Fruit fly (Drosophila melanogaster) ovary, adult (tissue): ENCODE data around the gene Ugt305A1.

Experiments used
- CG17801 ChIP-seq: fragments of 200-800 bp; optimal IDR thresholded peaks from 2 replicates; lab custom pipeline; 2019; ENCODE audit warnings: missing biosample characterization, mild to moderate bottlenecking, missing genetic modification characterization, moderate library complexity; ENCODE audit not compliant: partially characterized antibody

The Ugt305A1 gene

DNA sequence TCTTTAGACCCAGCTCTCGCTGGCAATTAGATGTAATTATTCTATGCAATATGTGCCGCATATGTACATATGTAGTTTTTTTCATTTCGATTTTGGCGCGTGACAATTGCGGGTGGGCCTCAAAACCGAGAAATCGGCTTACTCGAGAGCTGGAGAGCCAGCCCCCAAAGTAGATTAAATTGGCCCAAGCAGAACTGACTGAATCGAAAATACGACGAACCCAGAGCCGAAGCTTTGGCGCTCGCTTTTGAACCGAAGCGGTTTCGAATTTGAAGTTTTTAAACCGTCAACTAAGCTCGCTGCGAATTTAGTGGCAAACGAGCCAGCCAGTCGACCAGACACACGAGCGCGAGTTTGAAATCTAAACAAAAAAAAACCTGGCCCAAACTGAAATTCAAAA is 13.3 kb upstream of the Ugt305A1 start, which contains the start of gene CG1136:
CG1136 (plus strand) TSS at position 308 of the 400 bp plus-strand sequence.
- no peak for TF ChIP-seq CG17801

dm6 chr3L:4047635-4048034 is 11.9 kb upstream of the Ugt305A1 start, which contains the start of gene Dpy-30L2:
Gene Dpy-30L2, minus strand, starts transcription at chr3L:4047735.
- TF ChIP-seq CG17801: no peak

DNA sequence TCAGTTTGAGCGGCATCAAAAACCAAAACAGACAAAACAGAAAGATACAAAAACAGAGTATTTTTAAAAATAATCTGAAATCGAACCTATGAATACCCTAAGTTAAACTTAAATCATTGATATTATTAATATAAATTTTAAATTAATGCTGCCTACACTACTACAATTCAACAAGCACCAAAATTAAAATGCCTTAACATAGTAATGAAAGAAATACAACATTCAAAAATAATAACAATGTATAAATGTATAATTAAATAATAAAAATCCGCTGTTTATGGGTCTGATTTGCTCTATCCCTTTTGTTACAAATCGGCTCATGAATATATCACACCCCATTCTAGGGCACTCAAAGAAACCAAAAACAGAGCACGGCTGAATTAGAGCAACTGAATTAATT is 10.5 kb upstream of the Ugt305A1 start:
- TF ChIP-seq CG17801: no peak

- TF ChIP-seq CG17801: no peak
Measured at dm6 chr3L:4055438-4055962, 4.1 kb upstream of the Ugt305A1 start.

dm6 chr3L:4056812-4057211 is 2.8 kb upstream of the Ugt305A1 start:
- TF ChIP-seq CG17801: no peak

dm6 chr3L:4061921-4062474 is 2.4 kb downstream of the Ugt305A1 start, which contains the start of gene dib:
Gene dib, plus strand, starts transcription at chr3L:4062292.
- peak; percentile 22 for TF ChIP-seq CG17801

- TF ChIP-seq CG17801: no peak
Measured at dm6 chr3L:4068368-4068767, 8.8 kb downstream of the Ugt305A1 start.

DNA sequence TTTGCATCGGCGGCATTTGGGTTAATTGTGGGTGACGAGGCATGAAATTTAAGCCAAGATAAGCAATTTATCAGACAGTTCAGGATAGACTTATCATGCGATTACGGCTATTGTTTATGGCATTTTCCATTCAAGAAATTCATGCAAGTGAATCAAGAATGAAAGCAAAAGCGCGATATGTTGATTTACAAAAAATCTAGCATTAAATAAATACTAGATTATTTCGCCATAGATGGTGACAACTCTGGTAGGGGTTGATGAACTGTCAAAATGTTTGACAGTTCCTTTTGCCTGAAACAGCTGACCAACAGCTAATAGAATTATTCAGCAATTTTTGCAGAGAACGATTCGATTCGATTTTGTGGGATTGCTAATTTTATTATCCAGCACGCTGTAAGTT is 9.5 kb downstream of the Ugt305A1 start, which contains the start of gene CG32259:
CG32259 (plus strand) TSS at position 301 of the 400 bp plus-strand sequence.
- TF ChIP-seq CG17801: no peak

- peak; percentile 65 for TF ChIP-seq CG17801
Measured at dm6 chr3L:4070221-4070995, 10.8 kb downstream of the Ugt305A1 start.

DNA sequence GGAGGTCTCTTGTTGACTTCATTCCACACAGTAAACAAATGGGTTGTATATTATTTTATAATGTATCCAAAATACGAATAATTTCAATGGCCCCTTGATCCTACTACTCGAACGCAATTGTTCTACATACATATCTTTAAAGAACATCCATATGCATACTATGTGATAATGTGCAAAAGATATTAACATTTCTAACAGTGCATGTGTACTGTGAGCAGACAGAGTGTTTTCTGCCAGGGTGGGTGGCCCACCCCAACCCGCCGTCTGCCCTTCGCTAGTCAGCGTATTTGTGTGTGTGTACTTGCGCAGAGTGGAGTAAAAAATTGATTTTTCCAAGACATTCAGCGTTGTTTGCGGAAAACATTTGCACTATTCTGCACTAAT is 11.4 kb downstream of the Ugt305A1 start:
- no peak for TF ChIP-seq CG17801

- TF ChIP-seq CG17801: peak; percentile 66
Measured at dm6 chr3L:4071561-4072049, 12.0 kb downstream of the Ugt305A1 start, which contains the start of gene wit. Gene wit, minus strand, starts transcription at chr3L:4071717.

DNA sequence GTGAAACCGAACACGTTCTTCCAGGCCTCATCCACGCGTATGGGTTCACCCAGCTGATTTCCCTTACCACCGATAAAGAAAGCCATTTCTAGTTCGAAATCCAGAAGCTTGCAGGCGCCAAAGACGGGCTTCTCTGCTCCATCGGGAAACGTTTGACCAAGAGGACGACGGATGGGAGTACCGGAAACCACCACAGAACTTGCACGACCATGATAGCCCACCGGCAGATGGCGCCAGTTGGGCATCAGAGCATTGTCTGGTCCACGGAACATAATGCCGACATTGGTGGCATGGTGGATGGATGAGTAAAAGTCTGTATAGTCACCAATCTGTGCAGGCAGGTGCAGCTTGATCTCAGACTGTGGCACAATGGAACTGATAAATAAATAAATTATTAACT is 13.1 kb downstream of the Ugt305A1 start:
- TF ChIP-seq CG17801: no peak

DNA sequence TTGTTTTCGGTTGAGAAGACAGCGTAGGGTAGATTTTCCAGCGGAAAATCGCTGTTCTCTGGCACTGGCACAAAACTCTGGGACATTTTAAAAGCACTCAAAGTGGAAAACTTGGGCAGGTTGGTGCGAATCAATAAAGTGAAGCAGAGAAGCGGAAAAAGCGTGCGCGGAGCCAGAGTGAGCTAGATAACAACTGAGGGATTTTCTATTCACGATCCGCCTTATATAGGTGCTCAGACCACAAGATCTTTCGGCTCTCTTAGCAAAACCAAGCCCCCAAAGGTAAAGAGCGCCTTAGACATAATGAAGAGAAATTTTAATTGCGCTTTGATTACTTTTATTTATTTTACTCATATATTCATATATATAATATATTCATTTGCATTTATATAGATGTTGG is 14.2 kb downstream of the Ugt305A1 start, which contains the start of gene Faa:
Faa (minus strand) TSS at position 200 of the 400 bp plus-strand sequence.
- TF ChIP-seq CG17801: no peak

DNA sequence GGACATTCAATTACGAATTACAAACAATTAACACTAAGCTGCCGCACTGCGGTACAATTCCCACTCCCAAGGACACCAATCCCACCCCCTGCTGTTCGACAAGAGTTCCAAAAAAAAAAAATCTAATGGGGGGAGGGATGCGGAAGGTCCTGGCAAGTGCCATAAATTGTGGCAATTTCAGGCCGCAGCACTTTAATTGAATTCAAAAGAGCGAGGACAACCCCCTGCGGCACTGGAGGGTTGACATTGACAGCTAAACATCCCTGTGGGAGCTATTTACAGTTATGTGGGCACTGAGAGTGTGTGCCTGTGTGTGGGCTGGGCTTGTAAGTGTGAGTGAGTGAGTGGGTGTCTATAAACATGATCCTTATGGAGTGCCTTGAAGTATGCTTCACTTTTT is 17.3 kb downstream of the Ugt305A1 start:
- TF ChIP-seq CG17801: no peak

DNA sequence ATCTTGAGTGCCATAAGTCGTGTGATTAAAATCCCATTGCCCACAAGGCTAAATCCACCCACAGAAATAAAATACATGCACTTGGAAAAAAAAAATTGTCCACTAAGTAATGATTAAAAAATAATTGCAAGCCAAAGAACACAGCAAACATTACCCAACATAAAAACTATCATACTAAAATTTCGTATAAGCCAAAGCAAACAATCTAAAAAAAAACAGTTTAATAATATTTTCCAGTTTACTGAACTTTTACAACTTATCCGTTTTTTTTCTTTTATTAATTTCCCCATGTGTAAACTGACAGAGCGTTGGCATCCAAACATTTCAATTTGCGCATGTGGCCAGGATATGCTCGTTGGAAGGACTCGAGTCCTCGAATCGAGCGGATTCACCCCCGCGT is 20.7 kb downstream of the Ugt305A1 start:
- no peak for TF ChIP-seq CG17801

dm6 chr3L:4081243-4081642 is 21.7 kb downstream of the Ugt305A1 start:
- no peak for TF ChIP-seq CG17801

DNA sequence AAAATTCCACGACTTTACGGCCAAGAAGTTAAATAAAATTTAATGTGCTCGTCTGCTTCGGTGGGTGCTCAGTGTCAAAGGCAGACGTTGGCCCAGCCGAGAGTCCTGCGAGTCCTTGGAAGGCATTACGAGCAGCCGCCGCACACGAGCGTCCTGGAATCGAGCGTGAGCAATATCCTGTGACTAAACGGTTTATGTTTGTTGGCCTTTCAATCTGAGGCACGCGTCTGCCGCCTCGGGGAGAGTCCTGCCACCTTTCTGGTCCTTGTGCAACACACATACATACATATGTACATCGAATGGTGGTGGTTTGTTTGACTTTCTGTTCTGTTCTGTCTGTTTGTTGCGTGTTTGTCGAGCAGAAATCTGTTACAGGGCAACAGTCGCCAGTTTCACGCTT is 23.9 kb downstream of the Ugt305A1 start:
- TF ChIP-seq CG17801: no peak
